Fruit fly (Drosophila melanogaster): ENCODE measurements around the gene noc.

The noc gene

dm6 chr2L:14512811-14513389 is 22.2 kb downstream of the noc start (continued):
- peak; percentile 76 for TF ChIP-seq CG2875 (GFP tag; optimal IDR thresholded peaks at IDR 0.05)
- TF ChIP-seq CG1233 (GFP tag; optimal IDR thresholded peaks at IDR 0.05) = peak; percentile 69
- TF ChIP-seq zen2 (GFP tag; IDR thresholded peaks at IDR 0.05; ENCODE audit: partially characterized antibody) = no peak
- TF ChIP-seq az2 (GFP tag; optimal IDR thresholded peaks at IDR 0.05) = peak; percentile 77
- TF ChIP-seq CG2116 (GFP tag; optimal IDR thresholded peaks at IDR 0.05) = peak; percentile 49
- no peak for TF ChIP-seq CG14441 (GFP tag; IDR thresholded peaks at IDR 0.05)
- TF ChIP-seq ERR (GFP tag; optimal IDR thresholded peaks at IDR 0.05) = peak; percentile 44
- TF ChIP-seq Neu2 (GFP tag; optimal IDR thresholded peaks at IDR 0.05; ENCODE audit: borderline replicate concordance) = peak; percentile 70
- TF ChIP-seq peb (GFP tag; IDR thresholded peaks at IDR 0.05) = 0 out of 2 replicates have a peak, but pooled peaks have one; percentile 30
- peak; percentile 75 for TF ChIP-seq CG2678 (tag; optimal IDR thresholded peaks at IDR 0.05)
- TF ChIP-seq CG12769 (tag; optimal IDR thresholded peaks at IDR 0.05) = peak; percentile 67
- TF ChIP-seq klu (GFP tag; IDR thresholded peaks at IDR 0.05) = no peak
- TF ChIP-seq CG8281 (tag; optimal IDR thresholded peaks at IDR 0.05) = peak; percentile 43
- peak; percentile 35; the same call in 1 of the 2 replicates for TF ChIP-seq Rfx (GFP tag; IDR thresholded peaks at IDR 0.05)
- TF ChIP-seq croc (GFP tag; conservative IDR thresholded peaks at IDR 0.05) = peak; percentile 67; the same call in 2 of the 3 replicates
- peak; percentile 88 for TF ChIP-seq chn (GFP tag; optimal IDR thresholded peaks at IDR 0.05)
- peak; percentile 78 for TF ChIP-seq CG10209 (GFP tag; optimal IDR thresholded peaks at IDR 0.05)
- TF ChIP-seq CG4328 (GFP tag; optimal IDR thresholded peaks at IDR 0.05) = no peak
- TF ChIP-seq Abd-B (GFP tag; optimal IDR thresholded peaks at IDR 0.05) = peak; percentile 67
- peak; percentile 88 for TF ChIP-seq zfh1 (GFP tag; IDR thresholded peaks at IDR 0.05)
- no peak for TF ChIP-seq cad (GFP tag; optimal IDR thresholded peaks at IDR 0.05)
- peak; percentile 56 for TF ChIP-seq CG18599 (GFP tag; optimal IDR thresholded peaks at IDR 0.05)
- no peak for TF ChIP-seq knrl (GFP tag; IDR thresholded peaks at IDR 0.05; ENCODE audit: partially characterized antibody)
- peak; percentile 55 for TF ChIP-seq CG4282 (GFP tag; optimal IDR thresholded peaks at IDR 0.05)
- TF ChIP-seq B-H2 (GFP tag; optimal IDR thresholded peaks at IDR 0.05) = no peak
- no peak for TF ChIP-seq sna (GFP tag; IDR thresholded peaks at IDR 0.05; ENCODE audit: partially characterized antibody)
- no peak for TF ChIP-seq CG6175 (GFP tag; IDR thresholded peaks at IDR 0.05)
- peak; percentile 28; the same call in 1 of the 2 replicates for TF ChIP-seq CG3847 (GFP tag; IDR thresholded peaks at IDR 0.05)
- peak; percentile 72 for TF ChIP-seq Sox102F (GFP tag; optimal IDR thresholded peaks at IDR 0.05)
- no peak for TF ChIP-seq stc (GFP tag; IDR thresholded peaks at IDR 0.05)
- peak; percentile 55 for TF ChIP-seq ATbp (GFP tag; optimal IDR thresholded peaks at IDR 0.05)
- TF ChIP-seq br (optimal IDR thresholded peaks at IDR 0.05) = no peak
- peak; percentile 40 for TF ChIP-seq salm (tag; optimal IDR thresholded peaks at IDR 0.05)
- no peak for TF ChIP-seq CG2129 (GFP tag; IDR thresholded peaks at IDR 0.05; ENCODE audit: partially characterized antibody)
- peak; percentile 83 for TF ChIP-seq fd96Cb (tag; optimal IDR thresholded peaks at IDR 0.05)
- 0 out of 2 replicates have a peak, but pooled peaks have one; percentile 48 for TF ChIP-seq CG6272 (GFP tag; IDR thresholded peaks at IDR 0.05)
- peak; percentile 88 for TF ChIP-seq CG17829 (tag; optimal IDR thresholded peaks at IDR 0.05)
- TF ChIP-seq Mrtf (GFP tag; IDR thresholded peaks at IDR 0.05) = 0 out of 3 replicates have a peak, but pooled peaks have one; percentile 27
- peak; percentile 67 for TF ChIP-seq CG4854 (GFP tag; optimal IDR thresholded peaks at IDR 0.05)
- TF ChIP-seq nau (GFP tag; optimal IDR thresholded peaks at IDR 0.05) = no peak
- peak; percentile 80 for TF ChIP-seq CG4424 (GFP tag; optimal IDR thresholded peaks at IDR 0.05)
- TF ChIP-seq tll (GFP tag; optimal IDR thresholded peaks at IDR 0.05) = peak; percentile 7 to 34
- TF ChIP-seq nerfin-2 (GFP tag; IDR thresholded peaks at IDR 0.05; ENCODE audit: partially characterized antibody) = no peak
- TF ChIP-seq CG7839 (tag; optimal IDR thresholded peaks at IDR 0.05) = peak; percentile 81
- peak; percentile 66 to 86 for TF ChIP-seq eve (GFP tag; optimal IDR thresholded peaks at IDR 0.05)
- no peak for TF ChIP-seq dimm (GFP tag; IDR thresholded peaks at IDR 0.05)
- TF ChIP-seq CG15479 (GFP tag; optimal IDR thresholded peaks at IDR 0.05) = peak; percentile 39
- TF ChIP-seq CTCF (GFP tag; optimal IDR thresholded peaks at IDR 0.05) = no peak
- peak; percentile 17; the same call in 1 of the 2 replicates for TF ChIP-seq ttk (GFP tag; IDR thresholded peaks at IDR 0.05)
- peak; percentile 69 for TF ChIP-seq CG17359 (tag; optimal IDR thresholded peaks at IDR 0.05)

All from whole organism, embryonic.